Worm (Caenorhabditis elegans): ENCODE results near the gene sre-44.

Gene sre-44

DNA sequence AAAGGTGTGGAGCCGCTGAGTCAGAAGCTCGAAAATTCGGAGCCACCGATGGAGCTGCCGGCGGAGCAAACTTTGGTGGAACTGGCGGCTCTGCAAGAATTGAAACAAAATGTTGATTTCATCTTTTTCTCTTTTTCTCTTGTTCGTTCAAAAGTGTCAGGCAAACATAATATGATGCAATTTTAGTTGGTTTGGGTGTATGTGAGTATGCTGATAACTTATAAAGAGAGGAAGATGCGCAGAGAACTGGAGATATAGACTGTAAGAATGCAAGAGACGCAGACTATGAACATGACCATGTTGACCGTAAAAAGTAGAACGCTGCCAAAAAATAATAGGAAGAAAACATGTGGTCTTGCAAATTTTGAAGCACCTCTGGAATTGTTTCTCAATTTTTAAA is 4.7 kb downstream of the sre-44 start:
- TF ChIP-seq F13H6.1 (tag; optimal IDR thresholded peaks at IDR 0.05) (no peak), elt-2 (tag; optimal IDR thresholded peaks at IDR 0.05) (peak; percentile 59)

DNA sequence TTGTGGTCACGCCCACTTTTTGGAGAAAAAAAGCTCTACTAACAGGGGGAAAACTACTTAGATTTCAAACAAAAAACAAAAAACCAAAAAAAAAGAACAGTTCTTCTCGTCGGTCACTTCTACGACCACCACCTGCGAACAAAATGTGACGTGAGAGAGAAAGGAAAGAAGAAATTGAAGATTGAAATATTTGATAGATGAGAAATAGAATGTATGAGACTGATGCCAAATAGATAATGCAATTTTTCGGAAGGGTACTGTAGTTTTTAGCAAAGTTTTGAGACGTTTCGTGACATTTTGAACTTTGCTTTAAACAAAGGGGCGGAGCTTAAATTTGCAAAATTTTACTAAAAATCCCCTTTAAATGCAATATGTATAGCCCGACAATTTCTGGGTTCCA is 5.6 kb downstream of the sre-44 start:
- no peak for TF ChIP-seq ceh-22 (tag; optimal IDR thresholded peaks at IDR 0.05)
- no peak for TF ChIP-seq ceh-30 (tag; optimal IDR thresholded peaks at IDR 0.05)
- TF ChIP-seq npax-4 (tag; optimal IDR thresholded peaks at IDR 0.05) = no peak
- no peak for TF ChIP-seq C08G9.2 (tag; optimal IDR thresholded peaks at IDR 0.05)
- TF ChIP-seq ceh-18 (tag; optimal IDR thresholded peaks at IDR 0.05) = no peak
- TF ChIP-seq sox-4 (tag; optimal IDR thresholded peaks at IDR 0.05) = no peak
- TF ChIP-seq ceh-19 (GFP tag; optimal IDR thresholded peaks at IDR 0.05) = no peak
- no peak for TF ChIP-seq che-1 (tag; optimal IDR thresholded peaks at IDR 0.05)

- TF ChIP-seq lim-6 (tag; optimal IDR thresholded peaks at IDR 0.05) (no peak), ets-4 (tag; optimal IDR thresholded peaks at IDR 0.05) (no peak), ahr-1 (tag; optimal IDR thresholded peaks at IDR 0.05) (no peak), lin-11 (tag; optimal IDR thresholded peaks at IDR 0.05) (no peak), tbx-7 (tag; optimal IDR thresholded peaks at IDR 0.05) (no peak), ceh-31 (tag; optimal IDR thresholded peaks at IDR 0.05) (no peak), elt-2 (tag; optimal IDR thresholded peaks at IDR 0.05) (peak; percentile 79), pha-4 (tag; optimal IDR thresholded peaks at IDR 0.05) (no peak), fax-1 (tag; optimal IDR thresholded peaks at IDR 0.05) (no peak), ceh-22 (tag; optimal IDR thresholded peaks at IDR 0.05) (no peak), nhr-11 (tag; optimal IDR thresholded peaks at IDR 0.05) (no peak), ceh-45 (GFP tag; IDR thresholded peaks at IDR 0.05) (no peak), sox-2 (GFP tag; IDR thresholded peaks at IDR 0.05) (no peak), nhr-232 (tag; optimal IDR thresholded peaks at IDR 0.05) (no peak), ttx-3 (tag; optimal IDR thresholded peaks at IDR 0.05) (no peak), madf-2 (tag; optimal IDR thresholded peaks at IDR 0.05) (no peak), pqm-1 (tag; optimal IDR thresholded peaks at IDR 0.05) (peak; percentile 23), sdc-2 (tag; optimal IDR thresholded peaks at IDR 0.05) (no peak)
Measured at ce11 chrII:13956529-13956928, 7.1 kb downstream of the sre-44 start.

- no peak for TF ChIP-seq npax-4 (tag; optimal IDR thresholded peaks at IDR 0.05)
- TF ChIP-seq ztf-16 (tag; optimal IDR thresholded peaks at IDR 0.05) = no peak
- no peak for TF ChIP-seq ceh-22 (tag; optimal IDR thresholded peaks at IDR 0.05)
- no peak for TF ChIP-seq hlh-15 (tag; optimal IDR thresholded peaks at IDR 0.05)
- TF ChIP-seq madf-2 (tag; optimal IDR thresholded peaks at IDR 0.05) = no peak
- TF ChIP-seq pax-1 (tag; optimal IDR thresholded peaks at IDR 0.05) = no peak
- no peak for TF ChIP-seq T23F11.4 (GFP tag; optimal IDR thresholded peaks at IDR 0.05)
- TF ChIP-seq K09A11.1 (tag; optimal IDR thresholded peaks at IDR 0.05; ENCODE audit: insufficient read depth) = no peak
- TF ChIP-seq ceh-19 (GFP tag; optimal IDR thresholded peaks at IDR 0.05) = no peak
- no peak for TF ChIP-seq hlh-13 (GFP tag; optimal IDR thresholded peaks at IDR 0.05)
- TF ChIP-seq fax-1 (tag; optimal IDR thresholded peaks at IDR 0.05) = no peak
- TF ChIP-seq ama-1 (optimal IDR thresholded peaks at IDR 0.05) = no peak
- TF ChIP-seq syd-9 (tag; optimal IDR thresholded peaks at IDR 0.05) = no peak
- TF ChIP-seq sox-2 (GFP tag; IDR thresholded peaks at IDR 0.05) = no peak
- TF ChIP-seq ceh-30 (tag; optimal IDR thresholded peaks at IDR 0.05) = no peak
Measured at ce11 chrII:13957437-13957836, 8.0 kb downstream of the sre-44 start, which contains the start of gene zip-3. TSS of gene zip-3 (minus strand) at chrII:13957457.

ce11 chrII:13958359-13958758 is 9.0 kb downstream of the sre-44 start:
- no peak for TF ChIP-seq unc-86 (tag; optimal IDR thresholded peaks at IDR 0.05)
- TF ChIP-seq C38D4.7 (GFP tag; optimal IDR thresholded peaks at IDR 0.05) = no peak
- no peak for TF ChIP-seq sox-2 (GFP tag; IDR thresholded peaks at IDR 0.05)
- TF ChIP-seq ceh-45 (GFP tag; IDR thresholded peaks at IDR 0.05) = no peak
- no peak for TF ChIP-seq ceh-22 (tag; optimal IDR thresholded peaks at IDR 0.05)
- TF ChIP-seq ceh-34 (tag; optimal IDR thresholded peaks at IDR 0.05) = no peak
- TF ChIP-seq sdc-2 (tag; optimal IDR thresholded peaks at IDR 0.05) = no peak
- no peak for TF ChIP-seq sox-4 (tag; optimal IDR thresholded peaks at IDR 0.05)
- TF ChIP-seq ref-2 (tag; optimal IDR thresholded peaks at IDR 0.05) = no peak
- TF ChIP-seq K02D7.2 (tag; optimal IDR thresholded peaks at IDR 0.05) = no peak
- TF ChIP-seq ttx-3 (tag; optimal IDR thresholded peaks at IDR 0.05) = no peak
- no peak for TF ChIP-seq eyg-1 (tag; optimal IDR thresholded peaks at IDR 0.05)
- TF ChIP-seq pha-4 (tag; optimal IDR thresholded peaks at IDR 0.05) = no peak
- TF ChIP-seq elt-4 (tag; optimal IDR thresholded peaks at IDR 0.05) = no peak
- no peak for TF ChIP-seq ahr-1 (tag; optimal IDR thresholded peaks at IDR 0.05)
- no peak for TF ChIP-seq T23F11.4 (GFP tag; optimal IDR thresholded peaks at IDR 0.05)
- TF ChIP-seq unc-55 (GFP tag; optimal IDR thresholded peaks at IDR 0.05) = no peak
- no peak for TF ChIP-seq ceh-48 (tag; optimal IDR thresholded peaks at IDR 0.05)
- no peak for TF ChIP-seq pax-1 (tag; optimal IDR thresholded peaks at IDR 0.05)
- TF ChIP-seq ceh-19 (GFP tag; optimal IDR thresholded peaks at IDR 0.05) = no peak
